Worm (Caenorhabditis elegans) whole organism, young adult: ENCODE measurements around the gene txt-6.
A peak's percentile ranks its signal among the peaks of the same experiment; 100 is the strongest.

Experiments used
- F10E7.11 ChIP-seq: sonication (generic microtip); optimal IDR thresholded peaks from 2 replicates; lab custom pipeline; 2017; ENCODE audit warnings: mild to moderate bottlenecking, missing genetic modification characterization, moderate library complexity, missing compliant biosample characterization
- F23B12.7 ChIP-seq: sonication (generic microtip); optimal IDR thresholded peaks from 2 replicates; lab custom pipeline; 2017; ENCODE audit warnings: missing genetic modification characterization, mild to moderate bottlenecking, missing compliant biosample characterization, antibody characterized with exemption, moderate library complexity; ENCODE audit not compliant: insufficient read depth
- F37B4.10 ChIP-seq: fragments of 200-800 bp; sonication (Bioruptor generic); IDR thresholded peaks from 2 replicates; pipeline ENCODE4 v1.3.6; 2022; ENCODE audit warnings: missing genetic modification characterization, missing compliant biosample characterization
- Y67H2A.10 ChIP-seq: fragments of 200-800 bp; sonication (Bioruptor generic); conservative IDR thresholded peaks from 2 replicates; pipeline ENCODE4 v1.3.6; 2022; ENCODE audit warnings: missing genetic modification reagents, missing genetic modification characterization, missing compliant biosample characterization
- Y95B8A.8 ChIP-seq: fragments of 200-800 bp; sonication (Bioruptor generic); IDR thresholded peaks from 2 replicates; pipeline ENCODE4 v1.3.6; 2022; ENCODE audit warnings: missing genetic modification reagents, missing genetic modification characterization, missing compliant biosample characterization
- aptf-2 ChIP-seq: fragments of 200-800 bp; sonication (Bioruptor generic); conservative IDR thresholded peaks from 2 replicates; pipeline ENCODE4 v1.3.6; 2022; ENCODE audit warnings: missing genetic modification reagents, missing genetic modification characterization, missing compliant biosample characterization
- aptf-3 ChIP-seq: fragments of 200-800 bp; sonication (Bioruptor generic); IDR thresholded peaks from 2 replicates; pipeline ENCODE4 v1.3.6; 2022; ENCODE audit warnings: missing genetic modification characterization, missing compliant biosample characterization
- athp-1 ChIP-seq: sonication (generic microtip); optimal IDR thresholded peaks from 2 replicates; lab custom pipeline; 2017; ENCODE audit warnings: mild to moderate bottlenecking, missing genetic modification characterization, missing compliant biosample characterization
- attf-5 ChIP-seq: fragments of 200-800 bp; sonication (Bioruptor generic); optimal IDR thresholded peaks from 2 replicates; lab custom pipeline; 2018; ENCODE audit warnings: mild to moderate bottlenecking, missing genetic modification characterization, missing compliant biosample characterization
- attf-6 ChIP-seq: fragments of 200-800 bp; sonication (Bioruptor generic); IDR thresholded peaks from 2 replicates; pipeline ENCODE4 v1.3.6; 2022; ENCODE audit warnings: missing genetic modification reagents, missing genetic modification characterization, missing compliant biosample characterization
- cebp-2 ChIP-seq: fragments of 200-800 bp; sonication (Bioruptor generic); IDR thresholded peaks from 2 replicates; pipeline ENCODE4 v1.3.6; 2022; ENCODE audit warnings: missing genetic modification characterization, missing compliant biosample characterization
- chd-7 ChIP-seq: sonication (generic microtip); optimal IDR thresholded peaks from 2 replicates; lab custom pipeline; 2016; ENCODE audit warnings: mild to moderate bottlenecking, missing genetic modification characterization, moderate library complexity, missing compliant biosample characterization
- dox-1 ChIP-seq: fragments of 200-800 bp; sonication (Bioruptor generic); IDR thresholded peaks from 2 replicates; pipeline ENCODE4 v1.3.6; 2022; ENCODE audit warnings: missing genetic modification reagents, missing genetic modification characterization, missing compliant biosample characterization
- ekl-4 ChIP-seq: fragments of 200-800 bp; sonication (Bioruptor generic); IDR thresholded peaks from 2 replicates; pipeline ENCODE4 v1.3.6; 2022; ENCODE audit warnings: missing genetic modification reagents, missing genetic modification characterization, missing compliant biosample characterization
- gei-17 ChIP-seq: fragments of 200-800 bp; sonication (Bioruptor generic); optimal IDR thresholded peaks from 2 replicates; lab custom pipeline; 2018; ENCODE audit warnings: mild to moderate bottlenecking, missing genetic modification characterization, missing compliant biosample characterization
- hlh-12 ChIP-seq: sonication (generic microtip); optimal IDR thresholded peaks from 2 replicates; lab custom pipeline; 2016; ENCODE audit warnings: missing genetic modification characterization, missing compliant biosample characterization
- hlh-26 ChIP-seq: fragments of 200-800 bp; sonication (Bioruptor generic); conservative IDR thresholded peaks from 2 replicates; pipeline ENCODE4 v1.3.6; 2022; ENCODE audit warnings: missing genetic modification reagents, missing genetic modification characterization, missing compliant biosample characterization
- hmg-1.2 ChIP-seq: fragments of 200-800 bp; sonication (Bioruptor generic); IDR thresholded peaks from 2 replicates; pipeline ENCODE4 v1.3.6; 2022; ENCODE audit warnings: missing genetic modification reagents, missing genetic modification characterization, missing compliant biosample characterization
- lsl-1 ChIP-seq: fragments of 200-800 bp; sonication (Bioruptor generic); optimal IDR thresholded peaks from 2 replicates; lab custom pipeline; 2018; ENCODE audit warnings: mild to moderate bottlenecking, missing genetic modification characterization, moderate library complexity, missing compliant biosample characterization
- lsy-27 ChIP-seq: sonication (generic microtip); optimal IDR thresholded peaks from 2 replicates; lab custom pipeline; 2017; ENCODE audit warnings: missing genetic modification characterization, mild to moderate bottlenecking, missing compliant biosample characterization, antibody characterized with exemption, missing genotype, borderline replicate concordance; ENCODE audit not compliant: insufficient read depth
- madf-6 ChIP-seq: fragments of 200-800 bp; sonication (Bioruptor generic); IDR thresholded peaks from 2 replicates; pipeline ENCODE4 v1.3.6; 2022; ENCODE audit warnings: missing genetic modification reagents, missing genetic modification characterization, missing compliant biosample characterization
- madf-8 ChIP-seq: fragments of 200-800 bp; sonication (Bioruptor generic); conservative IDR thresholded peaks from 2 replicates; pipeline ENCODE4 v1.3.6; 2022; ENCODE audit warnings: missing genetic modification reagents, missing genetic modification characterization, missing compliant biosample characterization
- mel-28 ChIP-seq: sonication (generic microtip); optimal IDR thresholded peaks from 2 replicates; lab custom pipeline; 2016; ENCODE audit warnings: borderline replicate concordance, mild to moderate bottlenecking, missing genetic modification characterization, missing compliant biosample characterization
- nfya-1 ChIP-seq: sonication (generic microtip); optimal IDR thresholded peaks from 2 replicates; lab custom pipeline; 2017; ENCODE audit warnings: antibody characterized with exemption, missing compliant biosample characterization, missing genetic modification characterization, borderline replicate concordance; ENCODE audit not compliant: insufficient read depth
- nfya-2 ChIP-seq: fragments of 200-800 bp; sonication (Bioruptor generic); IDR thresholded peaks from 2 replicates; pipeline ENCODE4 v1.3.6; 2022; ENCODE audit warnings: missing genetic modification reagents, missing genetic modification characterization, missing compliant biosample characterization
- nhr-27 ChIP-seq: fragments of 200-800 bp; sonication (Bioruptor generic); optimal IDR thresholded peaks from 2 replicates; lab custom pipeline; 2018; ENCODE audit warnings: mild to moderate bottlenecking, missing genetic modification characterization, moderate library complexity, missing compliant biosample characterization
- nhr-80 ChIP-seq: sonication (generic microtip); optimal IDR thresholded peaks from 2 replicates; lab custom pipeline; 2016; ENCODE audit warnings: missing genetic modification characterization, missing compliant biosample characterization
- nhr-90 ChIP-seq: sonication (generic microtip); optimal IDR thresholded peaks from 2 replicates; lab custom pipeline; 2016; ENCODE audit warnings: missing genotype, mild to moderate bottlenecking, missing genetic modification characterization, missing compliant biosample characterization
- pha-4 ChIP-seq: fragments of 150-350 bp; sonication (generic microtip); optimal IDR thresholded peaks from 2 replicates; lab custom pipeline; 2014; ENCODE audit warnings: missing biosample characterization, missing genetic modification reagents, missing genetic modification characterization
- repo-1 ChIP-seq: sonication (generic microtip); optimal IDR thresholded peaks from 2 replicates; lab custom pipeline; 2017; ENCODE audit warnings: mild to moderate bottlenecking, missing genetic modification characterization, missing compliant biosample characterization
- snpc-1.3 ChIP-seq: sonication (generic microtip); optimal IDR thresholded peaks from 2 replicates; lab custom pipeline; 2017; ENCODE audit warnings: missing genetic modification characterization, mild to moderate bottlenecking, missing compliant biosample characterization, antibody characterized with exemption, moderate library complexity, missing genotype, missing genetic modification reagents; ENCODE audit not compliant: insufficient read depth
- unc-130 ChIP-seq: sonication (generic microtip); optimal IDR thresholded peaks from 2 replicates; lab custom pipeline; 2016; ENCODE audit warnings: missing genetic modification reagents, missing genetic modification characterization, missing compliant biosample characterization
- xnd-1 ChIP-seq: sonication (generic microtip); optimal IDR thresholded peaks from 2 replicates; lab custom pipeline; 2016; ENCODE audit warnings: missing genotype, missing genetic modification reagents, missing genetic modification characterization, missing compliant biosample characterization
- zfh-2 ChIP-seq: fragments of 200-800 bp; sonication (Bioruptor generic); conservative IDR thresholded peaks from 2 replicates; pipeline ENCODE4 v1.3.6; 2022; ENCODE audit warnings: missing genetic modification reagents, missing genetic modification characterization, missing compliant biosample characterization

Gene txt-6

ce11 chrV:4615802-4616201, 9.1 kb upstream of the txt-6 start, which contains the start of the genes Y61A9LA.10 and F54D11.4 (continued):
- TF ChIP-seq madf-6 (GFP tag; lab: Robert Waterston, UW): peak; percentile 80
- TF ChIP-seq snpc-1.3 (tag; lab: Kevin White, UChicago): peak; percentile 40
- TF ChIP-seq, all 124 proteins: peak for 23

ce11 chrV:4599225-4599624, 7.5 kb downstream of the txt-6 start:
- TF ChIP-seq hmg-1.2 (GFP tag; lab: Robert Waterston, UW): no peak
- TF ChIP-seq ekl-4 (GFP tag; lab: Robert Waterston, UW): no peak
- peak; percentile 71; the same call in 1 of the 2 replicates for TF ChIP-seq zfh-2 (GFP tag; lab: Robert Waterston, UW)
- TF ChIP-seq nhr-27 (tag; lab: Kevin White, UChicago): no peak
- TF ChIP-seq attf-5 (GFP tag; lab: Kevin White, UChicago): no peak

- TF ChIP-seq F23B12.7: no peak
- no peak for TF ChIP-seq repo-1 (tag; lab: Kevin White, UChicago)
- TF ChIP-seq Y67H2A.10 (GFP tag; lab: Robert Waterston, UW): no peak
- no peak for TF ChIP-seq lsy-27
- no peak for TF ChIP-seq aptf-2 (GFP tag; lab: Robert Waterston, UW)
- no peak for TF ChIP-seq lsl-1
- TF ChIP-seq xnd-1 (tag; lab: Kevin White, UChicago): no peak
- TF ChIP-seq attf-6 (GFP tag; lab: Robert Waterston, UW): no peak
- TF ChIP-seq unc-130 (GFP tag; lab: Kevin White, UChicago): no peak
- no peak for TF ChIP-seq hlh-26 (GFP tag; lab: Robert Waterston, UW)
- no peak for TF ChIP-seq nhr-80 (tag; lab: Kevin White, UChicago)
- TF ChIP-seq Y95B8A.8 (GFP tag; lab: Robert Waterston, UW): no peak
- no peak for TF ChIP-seq gei-17 (GFP tag; lab: Kevin White, UChicago)
- no peak for TF ChIP-seq chd-7 (tag; lab: Kevin White, UChicago)
- no peak for TF ChIP-seq athp-1 (tag; lab: Kevin White, UChicago)
Observed at ce11 chrV:4598489-4598888, 8.2 kb downstream of the txt-6 start.

- no peak for TF ChIP-seq pha-4
Observed at ce11 chrV:4590791-4591190, 15.9 kb downstream of the txt-6 start.

DNA sequence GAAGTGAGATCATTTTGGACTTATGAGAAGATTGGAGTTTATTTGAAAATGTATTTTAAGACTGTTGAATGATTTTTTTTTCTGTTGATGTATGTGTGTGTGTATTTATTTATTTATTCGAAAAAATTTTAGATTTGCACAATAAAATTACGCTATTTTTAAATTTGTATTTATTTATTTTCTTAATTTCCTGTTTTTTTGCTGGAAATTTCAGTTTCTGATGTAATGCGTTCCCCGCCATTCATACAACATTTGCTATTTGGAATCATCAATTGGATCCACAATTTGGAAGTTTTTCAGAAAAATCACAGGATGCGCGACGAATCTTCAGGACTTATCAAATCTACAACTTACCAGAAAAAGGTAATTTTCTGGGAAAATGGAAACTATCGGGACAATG, 21.7 kb downstream of the txt-6 start, which contains the start of gene Y61A9LA.1:
Y61A9LA.1 (plus strand) TSS at position 301 of the 400 bp plus-strand sequence.
- TF ChIP-seq nfya-1 (tag; lab: Kevin White, UChicago): no peak

- no peak for TF ChIP-seq mel-28 (tag; lab: Kevin White, UChicago)
- no peak for TF ChIP-seq gei-17 (GFP tag; lab: Kevin White, UChicago)
- no peak for TF ChIP-seq nhr-90 (tag; lab: Kevin White, UChicago)
- no peak for TF ChIP-seq hlh-12 (tag; lab: Kevin White, UChicago)
- TF ChIP-seq madf-8 (GFP tag; lab: Robert Waterston, UW): no peak
- TF ChIP-seq F10E7.11 (tag; lab: Kevin White, UChicago): no peak
- no peak for TF ChIP-seq nfya-2
- no peak for TF ChIP-seq cebp-2
- TF ChIP-seq F37B4.10: no peak
- no peak for TF ChIP-seq aptf-3 (GFP tag; lab: Robert Waterston, UW)
- TF ChIP-seq dox-1 (GFP tag; lab: Robert Waterston, UW): no peak
Observed at ce11 chrV:4580594-4580993, 26.1 kb downstream of the txt-6 start.
